Fruit fly (Drosophila melanogaster) whole organism, embryonic: Measurements from ENCODE around the gene mus201.

ENCODE experiments used
- CG10366 ChIP-seq: fragments of 200-800 bp; sonication (Bioruptor generic); IDR thresholded peaks from 2 replicates; pipeline ENCODE4 v1.3.6; 2022; ENCODE audit warnings: missing biosample characterization, missing genetic modification characterization
- CG11560 ChIP-seq: fragments of 200-800 bp; sonication (Bioruptor generic); IDR thresholded peaks from 3 replicates; pipeline ENCODE4 v1.3.6; 2022; ENCODE audit warnings: missing biosample characterization, missing genetic modification characterization
- CG12769 ChIP-seq: fragments of 200-800 bp; sonication (Bioruptor generic); optimal IDR thresholded peaks from 2 replicates; lab custom pipeline; 2019; ENCODE audit warnings: missing biosample characterization, mild to moderate bottlenecking, missing genetic modification characterization, moderate library complexity
- CG15514 ChIP-seq: fragments of 200-800 bp; sonication (Bioruptor generic); optimal IDR thresholded peaks from 3 replicates; lab custom pipeline; 2017; ENCODE audit warnings: missing biosample characterization, missing genetic modification characterization, mild to moderate bottlenecking, moderate library complexity, missing genetic modification reagents
- CG1603 ChIP-seq: fragments of 200-800 bp; sonication (Bioruptor generic); optimal IDR thresholded peaks from 2 replicates; lab custom pipeline; 2019; ENCODE audit warnings: missing biosample characterization, mild to moderate bottlenecking, missing genetic modification characterization, moderate library complexity
- CG17361 ChIP-seq: fragments of 200-800 bp; sonication (Bioruptor generic); IDR thresholded peaks from 3 replicates; pipeline ENCODE4 v1.3.6; 2022; ENCODE audit warnings: missing biosample characterization, missing genetic modification characterization
- CG2116 ChIP-seq: fragments of 200-800 bp; sonication (Bioruptor generic); optimal IDR thresholded peaks from 3 replicates; lab custom pipeline; 2018; ENCODE audit warnings: missing biosample characterization, mild to moderate bottlenecking, missing genetic modification characterization
- CG2120 ChIP-seq: fragments of 200-800 bp; sonication (Bioruptor generic); optimal IDR thresholded peaks from 3 replicates; lab custom pipeline; 2016; ENCODE audit warnings: missing biosample characterization, missing genetic modification characterization
- CG2712 ChIP-seq: fragments of 200-800 bp; optimal IDR thresholded peaks from 3 replicates; lab custom pipeline; 2019; ENCODE audit warnings: missing biosample characterization, mild to moderate bottlenecking, missing genetic modification characterization, moderate library complexity
- CG32532 ChIP-seq: fragments of 200-800 bp; sonication (Bioruptor generic); IDR thresholded peaks from 2 replicates; pipeline ENCODE4 v1.3.6; 2022; ENCODE audit warnings: missing biosample characterization, missing genetic modification characterization
- CG3281 ChIP-seq: fragments of 200-800 bp; sonication (Bioruptor generic); optimal IDR thresholded peaks from 3 replicates; lab custom pipeline; 2017; ENCODE audit warnings: missing biosample characterization, mild to moderate bottlenecking, missing genetic modification characterization
- CG4282 ChIP-seq: fragments of 200-800 bp; sonication (Bioruptor generic); optimal IDR thresholded peaks from 2 replicates; lab custom pipeline; 2016; ENCODE audit warnings: missing biosample characterization, missing genetic modification characterization
- CG4854 ChIP-seq: fragments of 200-800 bp; sonication (Bioruptor generic); optimal IDR thresholded peaks from 2 replicates; lab custom pipeline; 2016; ENCODE audit warnings: missing biosample characterization, missing genetic modification characterization, inconsistent platforms
- CG6689 ChIP-seq: fragments of 200-800 bp; sonication (Bioruptor generic); IDR thresholded peaks from 2 replicates; pipeline ENCODE4 v1.3.6; 2022; ENCODE audit warnings: missing biosample characterization, missing genetic modification characterization
- CG8388 ChIP-seq: fragments of 200-800 bp; sonication (Bioruptor generic); optimal IDR thresholded peaks from 2 replicates; lab custom pipeline; 2019; ENCODE audit warnings: missing biosample characterization, mild to moderate bottlenecking, missing genetic modification characterization, moderate library complexity
- CG8478 ChIP-seq: fragments of >200 bp; optimal IDR thresholded peaks from 2 replicates; lab custom pipeline; 2018
- CHES-1-like ChIP-seq: fragments of 200-800 bp; sonication (Bioruptor generic); optimal IDR thresholded peaks from 2 replicates; lab custom pipeline; 2016; ENCODE audit warnings: missing biosample characterization, missing genetic modification characterization
- HLH4C ChIP-seq: fragments of 200-800 bp; sonication (Bioruptor generic); IDR thresholded peaks from 3 replicates; pipeline ENCODE4 v1.3.6; 2022; ENCODE audit warnings: missing biosample characterization, missing genetic modification characterization; ENCODE audit not compliant: partially characterized antibody
- HLH54F ChIP-seq: fragments of 200-800 bp; sonication (Bioruptor generic); optimal IDR thresholded peaks from 3 replicates; lab custom pipeline; 2016; ENCODE audit warnings: missing biosample characterization, missing genetic modification characterization
- HLHmδ ChIP-seq: fragments of 200-800 bp; sonication (Bioruptor generic); optimal IDR thresholded peaks from 2 replicates; lab custom pipeline; 2018; ENCODE audit warnings: missing biosample characterization, mild to moderate bottlenecking, missing genetic modification characterization, moderate library complexity
- Hr3 ChIP-seq: fragments of 200-800 bp; sonication (Bioruptor generic); optimal IDR thresholded peaks from 3 replicates; lab custom pipeline; 2016; ENCODE audit warnings: missing biosample characterization, missing genetic modification characterization
- MESR4 ChIP-seq: fragments of 200-800 bp; sonication (Bioruptor generic); optimal IDR thresholded peaks from 2 replicates; lab custom pipeline; 2018; ENCODE audit warnings: missing biosample characterization, mild to moderate bottlenecking, missing genetic modification characterization, moderate library complexity
- MTF-1 ChIP-seq: fragments of 200-800 bp; sonication (Bioruptor generic); optimal IDR thresholded peaks from 2 replicates; lab custom pipeline; 2018; ENCODE audit warnings: missing biosample characterization, mild to moderate bottlenecking, missing genetic modification characterization, borderline replicate concordance
- Med ChIP-seq: fragments of 200-800 bp; sonication (Bioruptor generic); peaks from one replicate; lab custom pipeline; 2016; ENCODE audit warnings: missing biosample characterization, missing genetic modification characterization, mild to moderate bottlenecking, inconsistent platforms, moderate library complexity
- Mes4 ChIP-seq: fragments of 200-800 bp; sonication (Bioruptor generic); optimal IDR thresholded peaks from 2 replicates; lab custom pipeline; 2016; ENCODE audit warnings: missing biosample characterization, missing genetic modification characterization
- Nf-YB ChIP-seq: fragments of 200-800 bp; sonication (Bioruptor generic); optimal IDR thresholded peaks from 3 replicates; lab custom pipeline; 2019; ENCODE audit warnings: missing biosample characterization, mild to moderate bottlenecking, missing genetic modification characterization, moderate library complexity
- ab ChIP-seq: fragments of 200-800 bp; sonication (Bioruptor generic); optimal IDR thresholded peaks from 2 replicates; lab custom pipeline; 2016; ENCODE audit warnings: missing biosample characterization, missing genetic modification characterization
- amos ChIP-seq: fragments of 200-800 bp; sonication (Bioruptor generic); IDR thresholded peaks from 2 replicates; pipeline ENCODE4 v1.3.6; 2022; ENCODE audit warnings: missing biosample characterization, missing genetic modification characterization; ENCODE audit not compliant: partially characterized antibody
- bab2 ChIP-seq: fragments of 200-800 bp; sonication (Bioruptor generic); optimal IDR thresholded peaks from 2 replicates; lab custom pipeline; 2016; ENCODE audit warnings: missing biosample characterization, missing genetic modification characterization
- bbx ChIP-seq: fragments of 200-800 bp; sonication (Bioruptor generic); IDR thresholded peaks from 2 replicates; pipeline ENCODE4 v1.3.6; 2022; ENCODE audit warnings: missing biosample characterization, missing genetic modification characterization; ENCODE audit not compliant: partially characterized antibody
- bsh ChIP-seq, 2 experiments: fragments of 200-800 bp; sonication (Bioruptor generic); optimal IDR thresholded peaks; 2 replicates each; lab custom pipeline; 2017 to 2018; ENCODE audit warnings: mild to moderate bottlenecking in 2 of 2, missing biosample characterization in 2 of 2, missing genetic modification characterization in 2 of 2, moderate library complexity in 1 of 2
- cwo ChIP-seq: fragments of 200-800 bp; sonication (Bioruptor generic); optimal IDR thresholded peaks from 3 replicates; lab custom pipeline; 2017; ENCODE audit warnings: missing biosample characterization, missing genetic modification characterization, mild to moderate bottlenecking, moderate library complexity, missing genetic modification reagents
- dimm ChIP-seq: fragments of 200-800 bp; sonication (Bioruptor generic); IDR thresholded peaks from 2 replicates; pipeline ENCODE4 v1.3.6; 2022; ENCODE audit warnings: missing biosample characterization, missing genetic modification characterization
- h ChIP-seq: fragments of >200 bp; optimal IDR thresholded peaks from 2 replicates; lab custom pipeline; 2017
- her ChIP-seq: fragments of 200-800 bp; sonication (Bioruptor generic); optimal IDR thresholded peaks from 2 replicates; lab custom pipeline; 2016; ENCODE audit warnings: missing biosample characterization, missing genetic modification characterization
- jigr1 ChIP-seq: fragments of 200-800 bp; sonication (Bioruptor generic); IDR thresholded peaks from 3 replicates; pipeline ENCODE4 v1.3.6; 2022; ENCODE audit warnings: missing biosample characterization, missing genetic modification characterization
- mam ChIP-seq: fragments of 200-800 bp; sonication (Bioruptor generic); optimal IDR thresholded peaks from 3 replicates; lab custom pipeline; 2016; ENCODE audit warnings: missing biosample characterization, missing genetic modification characterization
- mld ChIP-seq: fragments of 200-800 bp; sonication (Bioruptor generic); IDR thresholded peaks from 3 replicates; pipeline ENCODE4 v1.3.6; 2022; ENCODE audit warnings: missing biosample characterization, missing genetic modification characterization; ENCODE audit not compliant: partially characterized antibody
- nerfin-2 ChIP-seq: fragments of 200-800 bp; sonication (Bioruptor generic); IDR thresholded peaks from 2 replicates; pipeline ENCODE4 v1.3.6; 2022; ENCODE audit warnings: missing biosample characterization, missing genetic modification characterization; ENCODE audit not compliant: partially characterized antibody
- pho ChIP-seq: fragments of 200-800 bp; sonication (Bioruptor generic); optimal IDR thresholded peaks from 2 replicates; lab custom pipeline; 2016; ENCODE audit warnings: missing biosample characterization, missing genetic modification characterization
- prd ChIP-seq, 3 experiments: fragments of >200 bp in 2 of 3; fragments of 200-800 bp in 1 of 3; sonication (Bioruptor generic) in 1 of 3; optimal IDR thresholded peaks in 2 of 3; IDR thresholded peaks in 1 of 3; 2 replicates in 2 of 3; 3 replicates in 1 of 3; pipeline versions ENCODE4 v1.3.6 to Lab custom; 2017 to 2022; ENCODE audit warnings: missing biosample characterization in 1 of 3, missing genetic modification characterization in 1 of 3
- rib ChIP-seq: fragments of 200-800 bp; sonication (Bioruptor generic); IDR thresholded peaks from 2 replicates; pipeline ENCODE4 v1.3.6; 2022; ENCODE audit warnings: missing biosample characterization, missing genetic modification characterization
- slbo ChIP-seq: fragments of 200-800 bp; sonication (Bioruptor generic); IDR thresholded peaks from 2 replicates; pipeline ENCODE4 v1.3.6; 2022; ENCODE audit warnings: missing biosample characterization, missing genetic modification characterization
- sug ChIP-seq: fragments of 200-800 bp; optimal IDR thresholded peaks from 2 replicates; lab custom pipeline; 2019; ENCODE audit warnings: missing biosample characterization, mild to moderate bottlenecking, missing genetic modification characterization, moderate library complexity
- tll ChIP-seq, 2 experiments: fragments of 200-800 bp in 1 of 2; fragments of >200 bp in 1 of 2; sonication (Bioruptor generic) in 1 of 2; optimal IDR thresholded peaks; 2 replicates each; lab custom pipeline; 2017 to 2019; ENCODE audit warnings: missing biosample characterization in 2 of 2, missing genetic modification characterization in 2 of 2, mild to moderate bottlenecking in 1 of 2, moderate library complexity in 1 of 2
- toy ChIP-seq: fragments of 200-800 bp; sonication (Bioruptor generic); IDR thresholded peaks from 2 replicates; pipeline ENCODE4 v1.3.6; 2022; ENCODE audit warnings: missing biosample characterization, missing genetic modification characterization
- zfh1 ChIP-seq: fragments of 200-800 bp; sonication (Bioruptor generic); IDR thresholded peaks from 3 replicates; pipeline ENCODE4 v1.3.6; 2022; ENCODE audit warnings: missing biosample characterization, missing genetic modification characterization

The mus201 gene

dm6 chr2L:8403286-8404270, 34.4 kb upstream of the mus201 start, which contains the start of gene emb (continued):
- TF ChIP-seq bbx (GFP tag; lab: Robert Waterston, UW) (peak; percentile 96), CG4854 (GFP tag; lab: Kevin White, UChicago) (peak; percentile 43), mam (GFP tag; lab: Kevin White, UChicago) (peak; percentile 62), MESR4 (GFP tag; lab: Kevin White, UChicago) (peak; percentile 95), tll (GFP tag; optimal IDR thresholded peaks at IDR 0.05; lab: Kevin White, UChicago) (peak in 1 of 2 experiments; percentile 1), CG3281 (peak; percentile 73), cwo (no peak), CG8388 (GFP tag; lab: Kevin White, UChicago) (peak; percentile 4), CG10366 (GFP tag; lab: Robert Waterston, UW) (peak; percentile 31; the same call in 1 of the 2 replicates), CG17361 (peak; percentile 66; the same call in 2 of the 3 replicates), dimm (GFP tag; lab: Robert Waterston, UW) (no peak), CG2712 (tag; lab: Kevin White, UChicago) (peak; percentile 68), amos (peak; percentile 94), slbo (peak; percentile 55), ab (no peak), sug (tag; lab: Kevin White, UChicago) (no peak), Nf-YB (GFP tag; lab: Kevin White, UChicago) (no peak), CG32532 (GFP tag; lab: Robert Waterston, UW) (peak; percentile 39; the same call in 1 of the 2 replicates), nerfin-2 (GFP tag; lab: Robert Waterston, UW) (peak; percentile 100), zfh1 (peak; percentile 36; the same call in 1 of the 3 replicates), Mes4 (peak; percentile 40), prd (optimal IDR thresholded peaks at IDR 0.05; lab: Kevin White, UChicago) (no peak), prd (GFP tag; IDR thresholded peaks at IDR 0.05; lab: Robert Waterston, UW) (peak; percentile 31; the same call in 1 of the 3 replicates), CG6689 (GFP tag; lab: Robert Waterston, UW) (0 out of 2 replicates have a peak, but pooled peaks have one; percentile 34), HLH4C (GFP tag; lab: Robert Waterston, UW) (peak; percentile 100), jigr1 (GFP tag; lab: Robert Waterston, UW) (peak; percentile 57; the same call in 1 of the 3 replicates), rib (peak; percentile 75), pho (GFP tag; lab: Kevin White, UChicago) (peak; percentile 65), mld (GFP tag; lab: Robert Waterston, UW) (peak; percentile 99), HLHmδ (peak; percentile 12), CG11560 (tag; lab: Robert Waterston, UW) (peak; percentile 99), bab2 (peak; percentile 43), CG12769 (tag; lab: Kevin White, UChicago) (no peak), CG4282 (no peak), CG2120 (GFP tag; lab: Kevin White, UChicago) (peak; percentile 70), Hr3 (peak; percentile 43), Med (GFP tag; lab: Kevin White, UChicago) (peak; percentile 93), CG1603 (tag; lab: Kevin White, UChicago) (peak; percentile 85), her (GFP tag; lab: Kevin White, UChicago) (peak; percentile 38), bsh (GFP tag; optimal IDR thresholded peaks at IDR 0.05; lab: Kevin White, UChicago) (peak; percentile 7 to 76), HLH54F (peak; percentile 58), CG2116 (GFP tag; lab: Kevin White, UChicago) (peak; percentile 100), CG8478 (lab: Kevin White, UChicago) (peak; percentile 85), CG15514 (GFP tag; lab: Kevin White, UChicago) (peak; percentile 91), h (lab: Kevin White, UChicago) (no peak), MTF-1 (GFP tag; lab: Kevin White, UChicago) (no peak), toy (GFP tag; lab: Robert Waterston, UW) (no peak), CHES-1-like (GFP tag; lab: Kevin White, UChicago) (peak; percentile 71)
